Worm (Caenorhabditis elegans) whole organism, dauer: ENCODE results near the gene ZK616.2.

Source experiments
- unc-62 ChIP-seq: sonication (generic microtip); optimal IDR thresholded peaks from 2 replicates; lab custom pipeline; 2017; ENCODE audit warnings: missing biosample characterization, missing genetic modification reagents, missing genetic modification characterization

Gene ZK616.2

DNA sequence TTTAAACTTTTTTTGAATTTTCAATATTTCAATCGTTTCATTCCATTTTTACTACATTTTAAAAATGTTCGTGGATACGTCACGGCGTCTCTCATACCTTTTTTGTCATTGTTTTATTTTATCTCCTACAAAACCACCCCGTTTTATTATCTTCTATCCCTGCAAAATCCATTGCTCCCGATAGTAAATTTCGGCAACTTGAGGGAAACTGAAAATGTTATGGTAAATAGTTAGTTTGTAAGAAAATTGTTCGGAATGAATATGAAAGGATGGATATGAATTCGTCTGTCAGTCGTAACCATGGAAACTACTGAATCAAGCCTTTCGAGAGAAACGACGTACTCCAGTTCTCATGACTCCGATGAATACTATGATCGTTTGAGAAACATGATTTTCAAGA lies 16.3 kb upstream of the ZK616.2 start, which contains the start of gene F41H10.2:
TSS of gene F41H10.2 (plus strand) at position 301 of the 400 bp plus-strand sequence.
- no peak for TF ChIP-seq unc-62 (GFP tag; lab: Kevin White, UChicago)

DNA sequence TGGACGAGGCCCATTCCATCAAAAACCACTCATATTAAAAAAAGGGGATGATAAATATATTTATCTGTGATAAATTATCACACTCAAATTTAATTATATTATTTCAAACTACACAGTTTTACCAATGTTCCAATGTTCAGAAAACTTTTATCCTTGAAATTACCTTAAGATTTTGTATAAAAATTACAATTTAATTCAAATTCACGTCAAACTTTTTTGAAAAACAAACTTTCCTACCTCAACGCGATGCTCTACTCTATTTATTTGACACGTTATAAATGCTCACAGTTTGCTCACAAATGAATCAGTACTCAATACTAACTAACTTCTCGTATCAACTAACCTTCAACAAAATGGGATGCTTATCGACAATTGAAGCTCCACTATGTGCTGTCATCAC lies 15.0 kb upstream of the ZK616.2 start, which contains the start of gene F41H10.1:
TSS of gene F41H10.1 (plus strand) at position 301 of the 400 bp plus-strand sequence.
- TF ChIP-seq unc-62 (GFP tag; lab: Kevin White, UChicago): no peak

DNA sequence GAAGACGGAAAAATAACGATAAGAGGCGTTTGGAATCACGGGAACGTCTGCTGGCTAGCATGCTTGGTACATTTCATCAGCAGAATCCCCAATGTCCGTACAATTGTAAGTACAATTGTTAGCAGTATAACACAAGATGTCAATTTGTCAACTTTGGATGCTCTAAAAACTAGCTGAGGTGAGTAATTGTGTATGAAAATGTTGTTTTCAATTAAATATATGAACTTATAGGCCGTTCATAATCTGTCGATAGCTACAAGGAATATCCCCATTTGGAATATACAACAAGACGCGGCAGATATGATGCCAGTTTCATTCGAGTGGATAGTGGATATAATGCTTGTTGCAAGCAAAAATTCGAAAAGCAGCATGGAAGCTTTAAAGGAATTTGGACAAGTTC lies 12.6 kb upstream of the ZK616.2 start, which contains the start of gene F41H10.12:
TSS of gene F41H10.12 (plus strand) at position 301 of the 400 bp plus-strand sequence.
- no peak for TF ChIP-seq unc-62 (GFP tag; lab: Kevin White, UChicago)

DNA sequence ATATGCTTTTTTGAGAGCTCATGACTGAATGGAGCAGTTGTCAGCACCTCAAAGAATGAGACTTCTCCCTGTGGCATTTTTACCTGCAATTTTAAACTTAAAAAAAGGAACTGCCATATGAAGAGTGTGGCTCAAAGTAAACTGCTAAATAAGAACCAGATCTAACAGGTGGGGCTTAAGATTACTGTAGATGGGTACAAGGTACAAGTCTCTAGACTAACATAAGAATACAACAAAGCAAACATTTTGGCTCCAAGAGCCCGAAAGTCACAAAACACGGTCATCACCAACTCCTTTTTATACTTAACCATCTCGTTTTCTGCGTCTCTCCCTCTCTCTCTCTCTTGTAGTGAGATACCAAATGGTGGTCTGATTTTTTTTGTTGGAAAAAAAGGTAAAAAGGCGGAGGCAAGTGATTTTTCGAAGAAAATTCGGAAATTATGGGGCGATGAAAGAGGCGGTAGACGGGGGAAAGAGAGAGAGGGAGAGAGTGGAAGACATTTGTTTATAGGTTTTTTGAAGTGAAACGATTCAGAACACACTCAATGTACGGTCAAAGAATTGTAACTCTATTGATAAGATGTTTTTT lies 9.1 kb upstream of the ZK616.2 start, which contains the start of gene elo-6:
TSS of gene elo-6 (minus strand) at position 83 of the 589 bp plus-strand sequence.
- TF ChIP-seq unc-62 (GFP tag; lab: Kevin White, UChicago): no peak

DNA sequence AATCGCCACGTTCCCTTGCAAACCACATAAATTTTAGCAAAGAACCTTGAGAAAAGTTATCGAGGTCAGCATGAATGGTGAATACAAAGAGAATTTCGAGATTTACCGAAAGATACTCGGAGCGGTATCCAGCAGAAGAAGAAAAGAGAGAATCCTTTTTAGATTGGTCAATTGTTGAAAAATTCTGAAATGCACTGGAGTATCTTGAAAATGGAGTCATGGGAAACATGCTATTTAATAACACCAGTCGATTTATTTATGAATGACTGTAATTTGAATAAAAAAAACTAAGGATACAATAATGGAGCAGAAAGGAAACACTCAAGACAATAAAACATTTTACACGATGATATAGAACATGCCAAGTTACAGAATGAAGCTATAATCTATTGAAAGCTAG lies 7.7 kb upstream of the ZK616.2 start:
- no peak for TF ChIP-seq unc-62 (GFP tag; lab: Kevin White, UChicago)

DNA sequence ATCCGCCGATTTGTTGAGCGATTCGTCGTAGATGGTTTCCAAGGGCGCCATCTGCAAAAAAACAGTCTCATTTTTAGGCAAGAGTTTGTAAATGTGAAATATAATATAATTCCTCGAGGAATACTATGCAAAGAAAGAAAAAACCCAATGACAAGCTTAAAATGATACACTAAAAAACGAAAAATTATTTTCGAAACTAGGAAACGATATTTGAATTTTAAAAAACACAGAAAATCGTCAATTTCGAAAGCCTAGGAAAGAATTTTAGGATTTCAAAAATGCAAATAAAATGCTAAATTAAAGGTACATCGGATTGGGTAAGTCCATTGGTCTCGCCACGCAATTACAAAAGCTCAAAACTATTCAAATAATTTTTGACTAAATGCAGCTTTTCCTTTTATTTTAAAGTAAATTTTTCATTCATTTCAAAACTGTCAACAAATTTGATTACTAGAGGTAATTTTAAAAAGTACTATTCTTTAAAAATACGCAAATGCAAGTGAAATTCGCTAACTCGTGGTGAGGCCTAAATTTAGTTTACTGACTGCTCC lies 6.1 kb upstream of the ZK616.2 start, which contains the start of the genes htp-1 and ZK616.5:
TSS of gene htp-1 (minus strand) at position 51 of the 551 bp plus-strand sequence.
TSS of gene ZK616.5 (plus strand) at position 423 of the 551 bp plus-strand sequence.
- TF ChIP-seq unc-62 (GFP tag; lab: Kevin White, UChicago): no peak

DNA sequence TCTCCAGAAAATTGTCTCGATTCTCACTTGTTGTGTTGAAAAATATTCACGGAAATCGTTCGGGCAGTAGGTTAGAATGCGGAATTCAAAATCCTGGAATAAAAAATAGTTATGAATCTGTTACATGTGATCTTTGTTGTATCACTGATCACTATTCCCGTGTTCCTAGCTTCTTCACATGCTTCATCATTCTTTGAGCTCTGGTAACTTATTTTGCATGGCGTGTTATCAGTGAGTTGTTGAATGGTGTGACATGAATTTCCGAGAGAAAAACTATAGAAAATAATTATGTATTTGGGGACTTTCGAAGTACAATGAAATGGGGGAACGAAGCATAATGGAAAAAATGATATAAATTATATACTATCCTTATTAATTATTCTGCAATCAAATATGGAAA lies 4.1 kb upstream of the ZK616.2 start:
- no peak for TF ChIP-seq unc-62 (GFP tag; lab: Kevin White, UChicago)

DNA sequence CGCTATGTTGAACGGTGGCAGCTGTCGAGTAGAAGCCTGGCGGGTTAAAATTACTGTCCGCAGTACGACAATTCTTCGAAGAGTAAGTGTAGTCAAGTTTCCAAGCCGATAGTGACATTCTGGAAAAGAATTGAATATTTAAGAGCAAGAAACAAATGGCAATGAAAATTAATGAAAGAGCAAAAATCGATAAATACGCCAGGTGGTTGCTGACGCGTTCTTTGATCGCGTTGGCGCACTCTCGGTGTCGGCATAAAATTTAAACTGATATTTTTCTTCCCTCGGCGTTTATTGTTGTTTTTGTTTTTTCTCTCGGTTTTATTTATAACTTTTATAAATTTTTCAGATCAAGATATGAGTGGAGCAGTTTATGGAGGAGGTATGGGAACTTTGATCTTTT lies 3.0 kb upstream of the ZK616.2 start, which contains the start of the genes perm-3 and swsn-6:
TSS of gene perm-3 (minus strand) at position 118 of the 400 bp plus-strand sequence.
TSS of gene swsn-6 (plus strand) at position 347 of the 400 bp plus-strand sequence.
- TF ChIP-seq unc-62 (GFP tag; lab: Kevin White, UChicago): no peak

DNA sequence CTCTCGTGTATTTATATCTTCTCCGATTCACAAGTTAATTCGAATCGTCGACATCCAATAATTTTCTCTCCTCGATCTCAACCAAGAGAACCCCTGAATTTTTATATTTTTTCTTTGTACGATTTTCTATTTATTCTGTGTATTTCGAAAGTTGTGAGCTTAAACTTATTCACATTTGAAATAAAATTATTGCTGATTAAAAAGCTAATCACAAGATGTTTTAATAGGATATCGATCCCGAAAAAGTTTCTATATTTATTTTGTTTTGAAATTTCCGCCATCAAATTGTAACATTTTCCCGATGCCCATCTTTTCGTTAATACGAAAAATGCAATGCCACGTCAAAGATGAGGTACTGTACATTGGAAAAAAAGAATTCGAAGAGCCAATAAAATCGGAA lies 870 bp upstream of the ZK616.2 start, which contains the start of gene ZK616.3:
TSS of gene ZK616.3 (plus strand) at position 301 of the 400 bp plus-strand sequence.
- TF ChIP-seq unc-62 (GFP tag; lab: Kevin White, UChicago): no peak

DNA sequence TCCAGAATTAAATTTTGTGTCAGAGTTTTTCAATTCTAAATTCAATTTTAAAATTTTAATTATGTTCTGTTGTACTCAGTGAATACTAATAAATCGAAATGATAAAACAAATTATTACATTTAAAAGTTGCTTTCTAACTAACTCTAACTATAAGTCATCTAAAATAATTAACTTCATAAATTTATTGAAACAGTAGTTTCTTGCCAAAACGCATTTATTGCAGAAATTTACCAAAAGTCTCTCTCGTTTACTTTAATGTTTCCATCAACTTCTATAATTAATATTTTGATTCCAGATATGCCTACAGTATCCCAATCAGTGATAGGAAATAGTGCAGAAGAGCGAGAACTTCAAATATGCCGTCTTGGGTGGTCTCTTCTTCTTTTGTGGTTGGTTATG lies 3.0 kb downstream of the ZK616.2 start, which contains the start of gene ZK616.1:
TSS of gene ZK616.1 (plus strand) at position 301 of the 400 bp plus-strand sequence.
- TF ChIP-seq unc-62 (GFP tag; lab: Kevin White, UChicago): no peak

DNA sequence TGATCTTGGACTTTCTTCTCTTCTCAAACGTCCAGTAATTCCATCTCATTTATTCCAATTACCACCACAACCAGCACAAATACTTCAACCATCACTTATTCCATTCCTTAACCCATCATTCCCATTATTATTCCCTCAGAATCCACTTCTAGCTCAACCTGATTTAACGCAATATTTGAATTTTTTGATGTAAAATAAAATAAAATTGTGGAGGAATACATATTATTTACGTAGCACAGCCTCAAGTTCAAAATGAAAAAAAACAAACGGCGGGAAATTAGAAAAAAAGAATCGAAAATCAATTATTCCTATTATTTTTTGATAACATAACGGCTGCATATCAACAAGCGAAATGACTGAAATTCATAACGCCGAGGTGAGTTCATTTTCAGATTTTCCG lies 7.7 kb downstream of the ZK616.2 start, which contains the start of gene ZK616.61:
TSS of gene ZK616.61 (plus strand) at position 301 of the 400 bp plus-strand sequence.
- TF ChIP-seq unc-62 (GFP tag; lab: Kevin White, UChicago): no peak

DNA sequence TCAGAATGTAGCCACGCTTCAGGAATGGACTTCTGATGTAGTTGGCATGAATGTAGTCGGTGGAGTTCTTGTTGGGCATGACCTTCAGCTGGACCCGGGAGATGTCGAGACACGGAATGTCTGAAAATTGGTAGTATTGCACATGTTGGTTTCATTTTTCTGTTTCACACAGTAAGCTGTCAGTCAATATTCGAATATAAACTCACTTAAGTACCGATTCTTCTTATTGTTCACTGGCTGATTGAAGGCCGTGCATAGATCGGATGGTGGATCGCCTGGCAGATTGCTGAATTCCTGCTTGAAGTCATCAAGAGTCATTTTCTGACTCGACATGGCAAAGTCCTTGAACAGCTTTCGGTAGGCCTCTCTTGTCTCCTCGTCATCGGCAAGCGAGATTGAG lies 11.5 kb downstream of the ZK616.2 start:
- no peak for TF ChIP-seq unc-62 (GFP tag; lab: Kevin White, UChicago)

DNA sequence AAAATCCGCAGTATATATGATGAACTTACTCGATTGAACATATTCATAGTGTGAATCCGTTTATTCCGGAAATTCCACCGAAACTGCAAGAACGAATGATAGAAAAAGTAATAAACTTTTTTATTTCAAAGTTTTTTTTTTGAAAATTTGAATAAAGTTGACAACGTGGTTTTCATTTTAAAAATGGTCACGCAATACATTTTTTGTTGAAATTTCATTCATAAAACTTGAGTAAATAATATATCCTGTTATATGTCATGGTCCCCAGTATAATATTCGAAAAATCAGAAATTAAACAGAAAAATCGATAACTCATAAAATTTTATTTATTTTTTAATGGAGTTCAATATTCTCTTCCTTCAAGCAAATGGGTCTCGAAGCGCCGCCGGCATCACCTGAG lies 13.5 kb downstream of the ZK616.2 start, which contains the start of gene ZK616.65:
TSS of gene ZK616.65 (minus strand) at position 101 of the 400 bp plus-strand sequence.
- TF ChIP-seq unc-62 (GFP tag; lab: Kevin White, UChicago): no peak

DNA sequence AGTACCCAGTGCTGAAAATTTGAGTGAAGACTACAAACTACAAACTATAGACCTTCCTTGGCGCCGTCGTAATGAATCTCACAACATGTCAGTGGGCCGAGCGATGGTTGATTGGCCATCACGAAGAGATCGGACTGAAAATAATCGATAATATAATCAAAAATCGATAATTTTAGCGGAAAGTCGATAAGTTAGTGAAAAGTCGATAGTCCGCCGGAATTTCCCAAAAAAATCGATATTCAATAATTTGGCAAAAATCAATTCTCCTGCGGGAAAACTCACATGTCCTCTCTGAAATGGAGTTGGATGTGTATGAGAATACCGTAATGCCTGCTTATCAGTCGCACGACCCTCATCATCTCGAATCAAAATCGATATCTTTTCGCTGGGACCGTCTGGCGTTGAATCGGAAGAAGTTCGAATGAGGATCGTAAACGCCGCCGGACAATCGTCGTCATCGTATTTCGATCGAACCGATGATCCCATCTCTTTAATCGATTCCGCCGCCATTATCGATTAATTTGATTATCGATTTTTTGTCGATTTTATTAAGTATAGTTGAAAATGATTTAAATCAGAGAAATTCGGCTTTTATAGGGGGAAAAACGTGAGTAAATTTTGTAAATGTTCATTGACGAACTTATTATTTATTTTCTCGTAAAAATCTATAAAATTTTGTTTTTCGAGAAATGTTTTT lies 14.2 kb downstream of the ZK616.2 start, which contains the start of gene ZK616.8:
TSS of gene ZK616.8 (minus strand) at position 553 of the 697 bp plus-strand sequence.
- no peak for TF ChIP-seq unc-62 (GFP tag; lab: Kevin White, UChicago)

DNA sequence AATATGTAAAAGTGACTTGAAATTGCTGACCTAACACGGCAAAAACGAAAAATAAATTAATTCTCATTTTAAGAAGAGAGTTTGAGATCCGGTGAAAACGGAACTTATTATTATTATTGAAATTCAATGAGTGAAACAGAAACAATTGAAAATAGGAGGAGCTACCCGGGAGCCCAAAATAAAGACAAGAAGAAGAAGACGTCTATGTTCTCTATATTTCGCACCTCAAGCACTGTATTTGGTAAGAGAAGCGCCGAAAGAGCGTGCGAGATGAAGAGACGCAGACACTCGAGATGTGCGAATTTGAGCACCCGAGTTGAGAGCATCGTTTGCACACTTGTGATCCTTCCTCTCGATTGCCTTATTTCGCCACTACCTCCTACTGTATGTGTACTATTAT lies 18.1 kb downstream of the ZK616.2 start, which contains the start of gene spp-7:
TSS of gene spp-7 (minus strand) at position 101 of the 400 bp plus-strand sequence.
- no peak for TF ChIP-seq unc-62 (GFP tag; lab: Kevin White, UChicago)
